Worm (Caenorhabditis elegans): ENCODE data around the gene C25A8.1.

C25A8.1 gene

ce11 chrIV:7016502-7016901 lies 5.6 kb downstream of the C25A8.1 start:
- TF ChIP-seq ama-1 (optimal IDR thresholded peaks at IDR 0.05) (peak; percentile 2), nhr-25 (tag; optimal IDR thresholded peaks at IDR 0.05) (peak; percentile 63), gmeb-1 (tag; optimal IDR thresholded peaks at IDR 0.05) (peak; percentile 24), mdl-1 (tag; optimal IDR thresholded peaks at IDR 0.05) (no peak), C34F6.9 (tag; optimal IDR thresholded peaks at IDR 0.05) (peak; percentile 88), crh-2 (tag; optimal IDR thresholded peaks at IDR 0.05) (peak; percentile 58), lsy-2 (tag; optimal IDR thresholded peaks at IDR 0.05) (peak in 1 of 2 experiments; percentile 63), lin-11 (tag; optimal IDR thresholded peaks at IDR 0.05) (no peak), sma-9 (GFP tag; optimal IDR thresholded peaks at IDR 0.05) (peak; percentile 77), sma-9 (tag; optimal IDR thresholded peaks at IDR 0.05) (no peak), F13H6.1 (tag; optimal IDR thresholded peaks at IDR 0.05) (peak; percentile 22), skn-1 (tag; optimal IDR thresholded peaks at IDR 0.05) (peak; percentile 16), fos-1 (tag; optimal IDR thresholded peaks at IDR 0.05) (no peak), unc-55 (GFP tag; optimal IDR thresholded peaks at IDR 0.05) (peak; percentile 71), elt-3 (tag; optimal IDR thresholded peaks at IDR 0.05) (no peak), peb-1 (tag; optimal IDR thresholded peaks at IDR 0.05) (no peak), lin-39 (tag; optimal IDR thresholded peaks at IDR 0.05) (no peak), nhr-129 (tag; optimal IDR thresholded peaks at IDR 0.05) (peak; percentile 64), mbf-1 (tag; optimal IDR thresholded peaks at IDR 0.05) (no peak), nhr-237 (tag; optimal IDR thresholded peaks at IDR 0.05) (no peak)

ce11 chrIV:7017123-7017674 lies 6.3 kb downstream of the C25A8.1 start, which contains the start of gene gldi-4:
gldi-4 (plus strand) TSS chrIV:7017624.
- no peak for TF ChIP-seq alr-1 (tag; optimal IDR thresholded peaks at IDR 0.05)
- no peak for TF ChIP-seq Y55F3AM.14 (GFP tag; optimal IDR thresholded peaks at IDR 0.05)
- TF ChIP-seq elt-3 (tag; optimal IDR thresholded peaks at IDR 0.05) = no peak

- TF ChIP-seq ztf-4 (tag; optimal IDR thresholded peaks at IDR 0.05) (no peak), crh-2 (tag; optimal IDR thresholded peaks at IDR 0.05) (no peak), mab-5 (tag; optimal IDR thresholded peaks at IDR 0.05) (no peak), lin-13 (GFP tag; optimal IDR thresholded peaks at IDR 0.05) (no peak)
Observed at ce11 chrIV:7018623-7019022, 7.7 kb downstream of the C25A8.1 start.

- TF ChIP-seq Y55F3AM.14 (GFP tag; optimal IDR thresholded peaks at IDR 0.05) (no peak), R02D3.7 (tag; optimal IDR thresholded peaks at IDR 0.05) (no peak), aly-2 (tag; optimal IDR thresholded peaks at IDR 0.05) (no peak), sma-3 (GFP tag; optimal IDR thresholded peaks at IDR 0.05) (peak; percentile 41), mdl-1 (tag; optimal IDR thresholded peaks at IDR 0.05) (peak in 1 of 2 experiments; percentile 22), C34F6.9 (tag; optimal IDR thresholded peaks at IDR 0.05) (peak; percentile 25), lsy-2 (tag; optimal IDR thresholded peaks at IDR 0.05) (peak in 1 of 2 experiments; percentile 29), ztf-4 (tag; optimal IDR thresholded peaks at IDR 0.05) (no peak), fos-1 (tag; optimal IDR thresholded peaks at IDR 0.05) (peak; percentile 24), unc-39 (tag; optimal IDR thresholded peaks at IDR 0.05) (no peak), gmeb-1 (tag; optimal IDR thresholded peaks at IDR 0.05) (peak; percentile 27), mbf-1 (tag; optimal IDR thresholded peaks at IDR 0.05) (no peak), nhr-25 (tag; optimal IDR thresholded peaks at IDR 0.05) (peak; percentile 53), F13H6.1 (tag; optimal IDR thresholded peaks at IDR 0.05) (peak; percentile 25), ztf-1 (GFP tag; conservative IDR thresholded peaks at IDR 0.05) (no peak), sma-9 (GFP tag; optimal IDR thresholded peaks at IDR 0.05) (peak; percentile 64), sma-9 (tag; optimal IDR thresholded peaks at IDR 0.05) (no peak), crh-2 (tag; optimal IDR thresholded peaks at IDR 0.05) (peak; percentile 50), nhr-129 (tag; optimal IDR thresholded peaks at IDR 0.05) (peak; percentile 45)
Observed at ce11 chrIV:7020630-7021029, 9.7 kb downstream of the C25A8.1 start.

ce11 chrIV:7022227-7022626 lies 11.3 kb downstream of the C25A8.1 start:
- no peak for TF ChIP-seq nhr-11 (tag; optimal IDR thresholded peaks at IDR 0.05)
- no peak for TF ChIP-seq C34F6.9 (tag; optimal IDR thresholded peaks at IDR 0.05)
- no peak for TF ChIP-seq ZK546.5 (tag; optimal IDR thresholded peaks at IDR 0.05)
- TF ChIP-seq nhr-129 (tag; optimal IDR thresholded peaks at IDR 0.05) = no peak
- no peak for TF ChIP-seq unc-62 (GFP tag; optimal IDR thresholded peaks at IDR 0.05)
- TF ChIP-seq nhr-12 (tag; optimal IDR thresholded peaks at IDR 0.05) = no peak
- TF ChIP-seq mab-5 (tag; optimal IDR thresholded peaks at IDR 0.05) = no peak
